Worm (Caenorhabditis elegans) whole organism, mixed stage, embryonic: ENCODE data around the gene Y46G5A.7.

Experiments used
- M03D4.4 ChIP-seq: sonication (generic microtip); optimal IDR thresholded peaks from 2 replicates; lab custom pipeline; 2017; ENCODE audit warnings: mild to moderate bottlenecking, missing genetic modification characterization, missing compliant biosample characterization
- blmp-1 ChIP-seq: fragments of 150-350 bp; optimal IDR thresholded peaks from 2 replicates; lab custom pipeline; 2014; ENCODE audit warnings: missing biosample characterization, missing genetic modification characterization
- ceh-39 ChIP-seq: fragments of 150-350 bp; optimal IDR thresholded peaks from 2 replicates; lab custom pipeline; 2014; ENCODE audit warnings: missing biosample characterization, missing genetic modification characterization
- ceh-83 ChIP-seq: fragments of 200-800 bp; sonication (Bioruptor generic); optimal IDR thresholded peaks from 2 replicates; lab custom pipeline; 2018; ENCODE audit warnings: mild to moderate bottlenecking, missing genetic modification characterization, missing compliant biosample characterization
- ces-1 ChIP-seq: fragments of 150-350 bp; optimal IDR thresholded peaks from 2 replicates; lab custom pipeline; 2014; ENCODE audit warnings: missing biosample characterization, missing genetic modification reagents, missing genetic modification characterization
- drap-1 ChIP-seq: fragments of 200-800 bp; sonication (Bioruptor generic); optimal IDR thresholded peaks from 3 replicates; lab custom pipeline; 2018; ENCODE audit warnings: mild to moderate bottlenecking, missing genetic modification characterization, missing compliant biosample characterization
- elt-1 ChIP-seq: sonication (generic microtip); optimal IDR thresholded peaks from 2 replicates; lab custom pipeline; 2017; ENCODE audit warnings: missing genetic modification characterization, mild to moderate bottlenecking, missing compliant biosample characterization, antibody characterized with exemption, moderate library complexity, borderline replicate concordance; ENCODE audit not compliant: insufficient read depth
- elt-3 ChIP-seq: fragments of 150-350 bp; optimal IDR thresholded peaks from 2 replicates; lab custom pipeline; 2014; ENCODE audit warnings: missing biosample characterization, missing genetic modification characterization
- flh-1 ChIP-seq: fragments of 200-800 bp; sonication (Bioruptor generic); optimal IDR thresholded peaks from 2 replicates; lab custom pipeline; 2018; ENCODE audit warnings: mild to moderate bottlenecking, missing genetic modification characterization, moderate library complexity, missing compliant biosample characterization
- ham-2 ChIP-seq: fragments of 200-800 bp; sonication (Bioruptor generic); optimal IDR thresholded peaks from 2 replicates; lab custom pipeline; 2018; ENCODE audit warnings: mild to moderate bottlenecking, missing genetic modification characterization, missing compliant biosample characterization
- hlh-1 ChIP-seq: fragments of 150-350 bp; optimal IDR thresholded peaks from 2 replicates; lab custom pipeline; 2014; ENCODE audit warnings: missing biosample characterization, missing genetic modification reagents, missing genetic modification characterization
- lin-13 ChIP-seq: fragments of 150-350 bp; optimal IDR thresholded peaks from 2 replicates; lab custom pipeline; 2014; ENCODE audit warnings: missing biosample characterization, missing genetic modification characterization
- lin-32 ChIP-seq: fragments of 200-800 bp; sonication (Bioruptor generic); optimal IDR thresholded peaks from 2 replicates; lab custom pipeline; 2018; ENCODE audit warnings: mild to moderate bottlenecking, missing genetic modification characterization, missing compliant biosample characterization
- lsy-2 ChIP-seq: fragments of 150-350 bp; optimal IDR thresholded peaks from 2 replicates; lab custom pipeline; 2014; ENCODE audit warnings: missing biosample characterization, missing genetic modification characterization
- mep-1 ChIP-seq: fragments of 150-350 bp; optimal IDR thresholded peaks from 2 replicates; lab custom pipeline; 2017; ENCODE audit warnings: missing biosample characterization, missing genetic modification reagents, missing genetic modification characterization, inconsistent platforms
- mls-2 ChIP-seq: sonication (generic microtip); optimal IDR thresholded peaks from 2 replicates; lab custom pipeline; 2016; ENCODE audit warnings: mild to moderate bottlenecking, missing genetic modification characterization, moderate library complexity, missing compliant biosample characterization
- nhr-12 ChIP-seq: fragments of 150-350 bp; optimal IDR thresholded peaks from 2 replicates; lab custom pipeline; 2014; ENCODE audit warnings: missing biosample characterization, missing genetic modification characterization
- nhr-2 ChIP-seq: fragments of 150-350 bp; optimal IDR thresholded peaks from 2 replicates; lab custom pipeline; 2014; ENCODE audit warnings: missing biosample characterization, missing genetic modification characterization
- nhr-28 ChIP-seq: fragments of 150-350 bp; optimal IDR thresholded peaks from 2 replicates; lab custom pipeline; 2014; ENCODE audit warnings: missing biosample characterization, missing genetic modification characterization
- nhr-76 ChIP-seq: sonication (generic microtip); optimal IDR thresholded peaks from 2 replicates; lab custom pipeline; 2017; ENCODE audit warnings: missing biosample characterization, missing genetic modification characterization
- pha-4 ChIP-seq: fragments of 150-350 bp; optimal IDR thresholded peaks from 2 replicates; lab custom pipeline; 2018; ENCODE audit warnings: missing biosample characterization, missing genetic modification reagents, missing genetic modification characterization
- sem-2 ChIP-seq: fragments of 200-800 bp; sonication (Bioruptor generic); optimal IDR thresholded peaks from 2 replicates; lab custom pipeline; 2018; ENCODE audit warnings: mild to moderate bottlenecking, missing genetic modification characterization, missing compliant biosample characterization
- snpc-4 ChIP-seq: fragments of 150-350 bp; optimal IDR thresholded peaks from 2 replicates; lab custom pipeline; 2014; ENCODE audit warnings: missing biosample characterization, missing genetic modification characterization
- sptf-1 ChIP-seq: sonication (generic microtip); optimal IDR thresholded peaks from 2 replicates; lab custom pipeline; 2017; ENCODE audit warnings: mild to moderate bottlenecking, missing genetic modification characterization, moderate library complexity, missing compliant biosample characterization
- tbx-8 ChIP-seq: fragments of 200-800 bp; sonication (Bioruptor generic); optimal IDR thresholded peaks from 2 replicates; lab custom pipeline; 2018; ENCODE audit warnings: mild to moderate bottlenecking, missing genetic modification characterization, moderate library complexity, missing compliant biosample characterization
- unc-120 ChIP-seq: sonication (generic microtip); optimal IDR thresholded peaks from 2 replicates; lab custom pipeline; 2017; ENCODE audit warnings: missing genetic modification characterization, missing compliant biosample characterization; ENCODE audit not compliant: poor library complexity, severe bottlenecking
- unc-39 ChIP-seq: fragments of 150-350 bp; optimal IDR thresholded peaks from 2 replicates; lab custom pipeline; 2014; ENCODE audit warnings: missing biosample characterization, missing genetic modification characterization
- unc-62 ChIP-seq: fragments of 150-350 bp; optimal IDR thresholded peaks from 2 replicates; lab custom pipeline; 2014; ENCODE audit warnings: missing biosample characterization, missing genetic modification reagents, missing genetic modification characterization
- ztf-11 ChIP-seq: fragments of 150-350 bp; optimal IDR thresholded peaks from 2 replicates; lab custom pipeline; 2014; ENCODE audit warnings: missing biosample characterization, missing genetic modification characterization

Y46G5A.7 gene

DNA sequence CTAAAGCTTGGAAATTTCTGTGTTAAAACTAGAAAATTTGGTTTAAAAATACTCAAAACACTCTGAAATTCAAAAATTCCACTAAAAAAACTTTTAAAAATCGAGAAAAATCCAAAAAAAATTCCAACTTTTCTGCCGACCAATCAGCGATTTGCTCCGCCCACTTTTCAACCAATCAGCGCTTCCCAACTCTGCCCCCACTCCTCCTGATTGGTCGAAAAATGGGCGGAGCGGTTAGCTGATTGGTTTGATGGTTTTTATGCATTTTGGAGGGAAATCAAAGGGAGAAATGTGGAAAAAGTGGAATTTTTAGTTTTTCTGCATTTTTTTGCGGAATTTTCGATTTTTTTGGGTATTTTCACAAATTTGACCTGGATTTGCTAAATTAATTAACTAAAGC lies 34.1 kb downstream of the Y46G5A.7 start:
- TF ChIP-seq nhr-28 (tag; lab: Kevin White, UChicago): no peak
- no peak for TF ChIP-seq blmp-1 (tag; lab: Kevin White, UChicago)
- no peak for TF ChIP-seq ceh-83 (GFP tag; lab: Kevin White, UChicago)
- no peak for TF ChIP-seq nhr-76
- no peak for TF ChIP-seq drap-1 (GFP tag; lab: Kevin White, UChicago)
- no peak for TF ChIP-seq sem-2
- TF ChIP-seq hlh-1 (tag; lab: Kevin White, UChicago): no peak
- TF ChIP-seq unc-62 (GFP tag; lab: Kevin White, UChicago): no peak
- no peak for TF ChIP-seq lin-13 (tag; lab: Kevin White, UChicago)
- TF ChIP-seq ztf-11 (tag; lab: Kevin White, UChicago): no peak
- TF ChIP-seq unc-120: no peak
- TF ChIP-seq ceh-39 (tag; lab: Kevin White, UChicago): no peak
- TF ChIP-seq lin-32 (GFP tag; lab: Kevin White, UChicago): no peak
- no peak for TF ChIP-seq M03D4.4 (tag; lab: Kevin White, UChicago)
- TF ChIP-seq lsy-2 (tag; lab: Kevin White, UChicago): no peak
- no peak for TF ChIP-seq pha-4 (tag; lab: Kevin White, UChicago)
- no peak for TF ChIP-seq ces-1 (GFP tag; lab: Kevin White, UChicago)
- no peak for TF ChIP-seq elt-1
- TF ChIP-seq flh-1 (GFP tag; lab: Kevin White, UChicago): no peak
- no peak for TF ChIP-seq mep-1 (tag; lab: Kevin White, UChicago)
- TF ChIP-seq, all 35 proteins: peak for 0

DNA sequence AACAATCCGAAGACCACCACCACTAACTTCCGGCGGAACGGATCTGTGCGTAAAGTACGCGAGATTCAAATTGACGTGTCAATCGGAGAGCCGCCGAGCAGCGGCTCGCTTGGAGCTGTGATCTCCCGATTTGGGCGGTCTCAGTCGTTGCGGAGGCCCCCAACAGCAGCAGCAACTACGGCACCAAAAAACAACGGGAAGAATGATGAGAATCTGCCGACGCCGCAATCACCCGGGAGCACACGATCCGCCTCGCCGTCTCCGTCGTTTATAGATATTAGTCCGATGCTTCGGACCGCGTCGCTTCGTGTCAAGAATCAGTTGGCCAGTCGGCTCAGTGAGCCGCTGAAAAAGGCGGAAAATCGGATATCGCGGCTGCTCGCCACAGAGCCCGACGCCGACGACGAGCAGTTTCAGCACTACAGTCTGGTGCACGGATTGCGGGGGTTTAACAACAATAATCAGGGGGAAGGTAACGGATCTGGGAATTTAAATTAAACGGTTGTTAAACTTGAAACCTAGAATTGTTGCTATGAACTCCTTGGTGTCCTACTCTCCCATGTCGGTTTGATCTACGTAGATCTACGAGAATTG lies 40.3 kb downstream of the Y46G5A.7 start:
- TF ChIP-seq sptf-1 (tag; lab: Kevin White, UChicago) (no peak), ham-2 (GFP tag; lab: Kevin White, UChicago) (no peak), tbx-8 (GFP tag; lab: Kevin White, UChicago) (no peak), ztf-11 (tag; lab: Kevin White, UChicago) (no peak), unc-39 (tag; lab: Kevin White, UChicago) (no peak), drap-1 (GFP tag; lab: Kevin White, UChicago) (no peak), sem-2 (no peak), ceh-39 (tag; lab: Kevin White, UChicago) (no peak), nhr-12 (tag; lab: Kevin White, UChicago) (no peak), snpc-4 (tag; lab: Kevin White, UChicago) (no peak), unc-62 (GFP tag; lab: Kevin White, UChicago) (no peak), pha-4 (tag; lab: Kevin White, UChicago) (no peak), nhr-2 (tag; lab: Kevin White, UChicago) (no peak), flh-1 (GFP tag; lab: Kevin White, UChicago) (no peak), blmp-1 (tag; lab: Kevin White, UChicago) (no peak), mls-2 (tag; lab: Kevin White, UChicago) (no peak), lin-13 (tag; lab: Kevin White, UChicago) (no peak), elt-3 (tag; lab: Kevin White, UChicago) (no peak)

DNA sequence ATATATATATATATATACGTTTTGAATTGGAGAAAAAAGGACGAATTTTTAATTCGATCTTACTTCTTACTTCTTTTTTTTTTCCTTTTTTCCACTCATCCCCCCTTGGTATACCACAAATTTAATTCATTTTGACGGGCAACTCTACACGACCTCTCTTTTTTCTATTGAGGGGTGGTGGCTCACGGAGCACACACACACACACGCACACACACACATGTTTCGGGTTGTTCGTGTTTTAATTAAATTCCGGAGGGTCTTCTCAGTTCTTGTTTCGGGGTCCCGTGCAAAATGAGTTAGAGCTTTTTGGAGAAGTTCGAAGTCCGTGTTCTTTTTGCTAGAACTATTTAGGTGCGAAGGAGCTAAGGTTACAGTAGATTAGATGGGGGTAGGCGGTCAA lies 44.6 kb downstream of the Y46G5A.7 start:
- TF ChIP-seq ces-1 (GFP tag; lab: Kevin White, UChicago) (peak; percentile 86), elt-3 (tag; lab: Kevin White, UChicago) (no peak), drap-1 (GFP tag; lab: Kevin White, UChicago) (no peak), tbx-8 (GFP tag; lab: Kevin White, UChicago) (no peak)
